Worm (Caenorhabditis elegans) whole organism, young adult: ENCODE results near the gene rab-7.

ENCODE experiments used
- dpl-1 ChIP-seq: fragments of 150-350 bp; optimal IDR thresholded peaks from 2 replicates; lab custom pipeline; 2014; ENCODE audit warnings: missing biosample characterization, missing genetic modification reagents, missing genetic modification characterization
- fkh-3 ChIP-seq: sonication (generic microtip); optimal IDR thresholded peaks from 2 replicates; lab custom pipeline; 2016; ENCODE audit warnings: mild to moderate bottlenecking, missing genetic modification characterization, missing compliant biosample characterization
- nhr-120 ChIP-seq: fragments of 200-800 bp; sonication (Bioruptor generic); IDR thresholded peaks from 2 replicates; pipeline ENCODE4 v1.3.6; 2022; ENCODE audit warnings: missing genetic modification characterization, missing compliant biosample characterization
- zim-3 ChIP-seq: sonication (generic microtip); optimal IDR thresholded peaks from 2 replicates; lab custom pipeline; 2017; ENCODE audit warnings: mild to moderate bottlenecking, missing genetic modification characterization, moderate library complexity, missing compliant biosample characterization
- ztf-3 ChIP-seq: fragments of 200-800 bp; sonication (Bioruptor generic); optimal IDR thresholded peaks from 2 replicates; lab custom pipeline; 2018; ENCODE audit warnings: mild to moderate bottlenecking, missing genetic modification characterization, missing compliant biosample characterization

- TF ChIP-seq nhr-120 (GFP tag; lab: Robert Waterston, UW) (no peak), dpl-1 (GFP tag; lab: Kevin White, UChicago) (no peak), zim-3 (tag; lab: Kevin White, UChicago) (no peak), ztf-3 (GFP tag; lab: Kevin White, UChicago) (no peak), fkh-3 (tag; lab: Kevin White, UChicago) (no peak)
These were observed at the start of gene rab-7 for ce11 chrII:11966602-11967001.
